Worm (Caenorhabditis elegans): ENCODE results near the gene itsn-1.

ce11 chrIV:17103116-17103515 is 16.4 kb upstream of the itsn-1 start:
- no peak for TF ChIP-seq unc-86 (tag; optimal IDR thresholded peaks at IDR 0.05)
- no peak for TF ChIP-seq ama-1 (optimal IDR thresholded peaks at IDR 0.05)
